Fruit fly (Drosophila melanogaster) whole organism, embryonic: ENCODE data around the gene CG11668.

ENCODE experiments used
- BEAF-32 ChIP-seq: fragments of 200-800 bp; sonication (Bioruptor generic); optimal IDR thresholded peaks from 3 replicates; lab custom pipeline; 2017; ENCODE audit warnings: missing biosample characterization, missing genetic modification characterization, mild to moderate bottlenecking, moderate library complexity, missing genetic modification reagents
- CG11696 ChIP-seq: fragments of 200-800 bp; sonication (Bioruptor generic); IDR thresholded peaks from 2 replicates; pipeline ENCODE4 v1.3.6; 2022; ENCODE audit warnings: missing biosample characterization, missing genetic modification characterization
- CG13287 ChIP-seq: fragments of 200-800 bp; sonication (Bioruptor generic); IDR thresholded peaks from 2 replicates; pipeline ENCODE4 v1.3.6; 2022; ENCODE audit warnings: missing biosample characterization, missing genetic modification characterization; ENCODE audit not compliant: partially characterized antibody
- CG13894 ChIP-seq: fragments of 200-800 bp; sonication (Bioruptor generic); optimal IDR thresholded peaks from 3 replicates; lab custom pipeline; 2018; ENCODE audit warnings: missing biosample characterization, mild to moderate bottlenecking, missing genetic modification characterization, moderate library complexity
- CG15514 ChIP-seq: fragments of 200-800 bp; sonication (Bioruptor generic); optimal IDR thresholded peaks from 3 replicates; lab custom pipeline; 2017; ENCODE audit warnings: missing biosample characterization, missing genetic modification characterization, mild to moderate bottlenecking, moderate library complexity, missing genetic modification reagents
- CG16863 ChIP-seq: fragments of 200-800 bp; sonication (Bioruptor generic); optimal IDR thresholded peaks from 3 replicates; lab custom pipeline; 2016; ENCODE audit warnings: missing biosample characterization, missing genetic modification characterization
- CG17186 ChIP-seq: fragments of 200-800 bp; sonication (Bioruptor generic); optimal IDR thresholded peaks from 3 replicates; lab custom pipeline; 2017; ENCODE audit warnings: missing biosample characterization, missing genetic modification reagents, missing genetic modification characterization
- CG18599 ChIP-seq: fragments of 200-800 bp; sonication (Bioruptor generic); optimal IDR thresholded peaks from 3 replicates; lab custom pipeline; 2017; ENCODE audit warnings: missing biosample characterization, missing genetic modification characterization, mild to moderate bottlenecking, moderate library complexity, missing genetic modification reagents
- CG2129 ChIP-seq: fragments of 200-800 bp; sonication (Bioruptor generic); IDR thresholded peaks from 2 replicates; pipeline ENCODE4 v1.3.6; 2022; ENCODE audit warnings: missing biosample characterization, missing genetic modification characterization; ENCODE audit not compliant: partially characterized antibody
- CG3065 ChIP-seq: fragments of 200-800 bp; sonication (Bioruptor generic); optimal IDR thresholded peaks from 2 replicates; lab custom pipeline; 2016; ENCODE audit warnings: missing biosample characterization, missing genetic modification characterization
- CG6765 ChIP-seq: fragments of 200-800 bp; sonication (Bioruptor generic); optimal IDR thresholded peaks from 3 replicates; lab custom pipeline; 2017; ENCODE audit warnings: missing biosample characterization, mild to moderate bottlenecking, missing genetic modification characterization
- CG7839 ChIP-seq: fragments of 200-800 bp; sonication (Bioruptor generic); optimal IDR thresholded peaks from 3 replicates; lab custom pipeline; 2018; ENCODE audit warnings: missing biosample characterization, mild to moderate bottlenecking, missing genetic modification characterization, moderate library complexity
- CG9437 ChIP-seq: fragments of 200-800 bp; sonication (Bioruptor generic); optimal IDR thresholded peaks from 2 replicates; lab custom pipeline; 2018; ENCODE audit warnings: missing biosample characterization, mild to moderate bottlenecking, missing genetic modification characterization
- CG9727 ChIP-seq: fragments of 200-800 bp; sonication (Bioruptor generic); optimal IDR thresholded peaks from 3 replicates; lab custom pipeline; 2017; ENCODE audit warnings: missing biosample characterization, mild to moderate bottlenecking, missing genetic modification characterization
- CrebB ChIP-seq: fragments of 200-800 bp; sonication (Bioruptor generic); optimal IDR thresholded peaks from 3 replicates; lab custom pipeline; 2018; ENCODE audit warnings: missing biosample characterization, mild to moderate bottlenecking, missing genetic modification characterization
- Dp ChIP-seq: fragments of 200-800 bp; sonication (Bioruptor generic); optimal IDR thresholded peaks from 2 replicates; lab custom pipeline; 2018; ENCODE audit warnings: missing biosample characterization, mild to moderate bottlenecking, missing genetic modification characterization, moderate library complexity
- E2f1 ChIP-seq: fragments of 200-800 bp; sonication (Bioruptor generic); IDR thresholded peaks from 2 replicates; pipeline ENCODE4 v1.3.6; 2022; ENCODE audit warnings: missing biosample characterization, missing genetic modification characterization
- ERR ChIP-seq: fragments of 200-800 bp; sonication (Bioruptor generic); optimal IDR thresholded peaks from 2 replicates; lab custom pipeline; 2016; ENCODE audit warnings: missing biosample characterization, missing genetic modification characterization
- Elba2 ChIP-seq: fragments of 200-800 bp; sonication (Bioruptor generic); optimal IDR thresholded peaks from 3 replicates; lab custom pipeline; 2016; ENCODE audit warnings: missing biosample characterization, missing genetic modification characterization
- GATAe ChIP-seq: fragments of 200-800 bp; sonication (Bioruptor generic); conservative IDR thresholded peaks from 2 replicates; pipeline ENCODE4 v1.3.6; 2022; ENCODE audit warnings: missing biosample characterization, missing genetic modification characterization
- Gug ChIP-seq: fragments of 200-800 bp; sonication (Bioruptor generic); IDR thresholded peaks from 4 replicates; pipeline ENCODE4 v1.3.6; 2022; ENCODE audit warnings: missing biosample characterization, missing genetic modification characterization
- Hr3 ChIP-seq: fragments of 200-800 bp; sonication (Bioruptor generic); optimal IDR thresholded peaks from 3 replicates; lab custom pipeline; 2016; ENCODE audit warnings: missing biosample characterization, missing genetic modification characterization
- Hr39 ChIP-seq: fragments of >200 bp; optimal IDR thresholded peaks from 2 replicates; lab custom pipeline; 2017
- Lhr ChIP-seq: fragments of 200-800 bp; sonication (Bioruptor generic); optimal IDR thresholded peaks from 3 replicates; lab custom pipeline; 2017; ENCODE audit warnings: mild to moderate bottlenecking, missing biosample characterization, missing genetic modification reagents, missing genetic modification characterization
- MTF-1 ChIP-seq: fragments of 200-800 bp; sonication (Bioruptor generic); optimal IDR thresholded peaks from 2 replicates; lab custom pipeline; 2018; ENCODE audit warnings: missing biosample characterization, mild to moderate bottlenecking, missing genetic modification characterization, borderline replicate concordance
- Sin3A ChIP-seq: fragments of >200 bp; optimal IDR thresholded peaks from 2 replicates; lab custom pipeline; 2018
- Ssrp ChIP-seq: fragments of 200-800 bp; sonication (Bioruptor generic); optimal IDR thresholded peaks from 2 replicates; lab custom pipeline; 2018; ENCODE audit warnings: missing biosample characterization, mild to moderate bottlenecking, missing genetic modification characterization, moderate library complexity
- YL-1 ChIP-seq: fragments of 200-800 bp; sonication (Bioruptor generic); optimal IDR thresholded peaks from 3 replicates; lab custom pipeline; 2017; ENCODE audit warnings: missing biosample characterization, mild to moderate bottlenecking, missing genetic modification characterization
- amos ChIP-seq: fragments of 200-800 bp; sonication (Bioruptor generic); IDR thresholded peaks from 2 replicates; pipeline ENCODE4 v1.3.6; 2022; ENCODE audit warnings: missing biosample characterization, missing genetic modification characterization; ENCODE audit not compliant: partially characterized antibody
- ato ChIP-seq: fragments of 200-800 bp; sonication (Bioruptor generic); IDR thresholded peaks from 2 replicates; pipeline ENCODE4 v1.3.6; 2022; ENCODE audit warnings: missing biosample characterization, missing genetic modification characterization; ENCODE audit not compliant: partially characterized antibody
- chif ChIP-seq, 2 experiments: fragments of 200-800 bp; sonication (Bioruptor generic); optimal IDR thresholded peaks; 3 replicates each; lab custom pipeline; 2016; ENCODE audit warnings: missing biosample characterization in 2 of 2, missing genetic modification characterization in 2 of 2
- danr ChIP-seq: fragments of 200-800 bp; sonication (Bioruptor generic); IDR thresholded peaks from 2 replicates; pipeline ENCODE4 v1.3.6; 2022; ENCODE audit warnings: missing biosample characterization, missing genetic modification characterization
- esg ChIP-seq: fragments of 200-800 bp; sonication (Bioruptor generic); conservative IDR thresholded peaks from 2 replicates; pipeline ENCODE4 v1.3.6; 2022; ENCODE audit warnings: missing biosample characterization, missing genetic modification characterization
- eyg ChIP-seq: fragments of 200-800 bp; sonication (Bioruptor generic); optimal IDR thresholded peaks from 3 replicates; lab custom pipeline; 2016; ENCODE audit warnings: missing biosample characterization, missing genetic modification characterization
- fru ChIP-seq: fragments of >200 bp; optimal IDR thresholded peaks from 2 replicates; lab custom pipeline; 2017
- fu2 ChIP-seq: fragments of 200-800 bp; sonication (Bioruptor generic); optimal IDR thresholded peaks from 2 replicates; lab custom pipeline; 2016; ENCODE audit warnings: missing biosample characterization, missing genetic modification characterization
- gem ChIP-seq: fragments of 200-800 bp; sonication (Bioruptor generic); optimal IDR thresholded peaks from 2 replicates; lab custom pipeline; 2019; ENCODE audit warnings: missing biosample characterization, mild to moderate bottlenecking, missing genetic modification characterization, moderate library complexity
- hb ChIP-seq: fragments of 200-800 bp; sonication (Bioruptor generic); IDR thresholded peaks from 3 replicates; pipeline ENCODE4 v1.3.6; 2022; ENCODE audit warnings: missing biosample characterization, missing genetic modification characterization; ENCODE audit not compliant: partially characterized antibody
- jigr1 ChIP-seq: fragments of 200-800 bp; sonication (Bioruptor generic); IDR thresholded peaks from 3 replicates; pipeline ENCODE4 v1.3.6; 2022; ENCODE audit warnings: missing biosample characterization, missing genetic modification characterization
- jing ChIP-seq: fragments of 200-800 bp; sonication (Bioruptor generic); optimal IDR thresholded peaks from 2 replicates; lab custom pipeline; 2018; ENCODE audit warnings: missing biosample characterization, mild to moderate bottlenecking, missing genetic modification characterization
- kay ChIP-seq: fragments of 200-800 bp; sonication (Bioruptor generic); optimal IDR thresholded peaks from 2 replicates; lab custom pipeline; 2016; ENCODE audit warnings: missing biosample characterization, missing genetic modification characterization
- kni ChIP-seq: fragments of 200-800 bp; sonication (Bioruptor generic); optimal IDR thresholded peaks from 3 replicates; lab custom pipeline; 2017; ENCODE audit warnings: mild to moderate bottlenecking, missing biosample characterization, missing genetic modification reagents, missing genetic modification characterization
- lab ChIP-seq: fragments of 200-800 bp; sonication (Bioruptor generic); optimal IDR thresholded peaks from 3 replicates; lab custom pipeline; 2017; ENCODE audit warnings: missing biosample characterization, missing genetic modification characterization, mild to moderate bottlenecking, moderate library complexity, missing genetic modification reagents
- mld ChIP-seq: fragments of 200-800 bp; sonication (Bioruptor generic); IDR thresholded peaks from 3 replicates; pipeline ENCODE4 v1.3.6; 2022; ENCODE audit warnings: missing biosample characterization, missing genetic modification characterization; ENCODE audit not compliant: partially characterized antibody
- nerfin-2 ChIP-seq: fragments of 200-800 bp; sonication (Bioruptor generic); IDR thresholded peaks from 2 replicates; pipeline ENCODE4 v1.3.6; 2022; ENCODE audit warnings: missing biosample characterization, missing genetic modification characterization; ENCODE audit not compliant: partially characterized antibody
- p53 ChIP-seq: fragments of 200-800 bp; sonication (Bioruptor generic); optimal IDR thresholded peaks from 2 replicates; lab custom pipeline; 2016; ENCODE audit warnings: missing biosample characterization, missing genetic modification characterization
- seq ChIP-seq: fragments of 200-800 bp; sonication (Bioruptor generic); IDR thresholded peaks from 2 replicates; pipeline ENCODE4 v1.3.6; 2022; ENCODE audit warnings: missing biosample characterization, missing genetic modification characterization
- sqz ChIP-seq: fragments of 200-800 bp; sonication (Bioruptor generic); optimal IDR thresholded peaks from 3 replicates; lab custom pipeline; 2018; ENCODE audit warnings: missing biosample characterization, mild to moderate bottlenecking, missing genetic modification characterization
- tup ChIP-seq: fragments of 200-800 bp; sonication (Bioruptor generic); optimal IDR thresholded peaks from 2 replicates; lab custom pipeline; 2016; ENCODE audit warnings: missing biosample characterization, mild to moderate bottlenecking, missing genetic modification characterization, moderate library complexity
- vfl ChIP-seq: fragments of 200-800 bp; sonication (Bioruptor generic); optimal IDR thresholded peaks from 2 replicates; lab custom pipeline; 2016; ENCODE audit warnings: missing biosample characterization, missing genetic modification characterization
- zen2 ChIP-seq: fragments of 200-800 bp; sonication (Bioruptor generic); IDR thresholded peaks from 3 replicates; pipeline ENCODE4 v1.3.6; 2022; ENCODE audit warnings: missing biosample characterization, missing genetic modification characterization; ENCODE audit not compliant: partially characterized antibody

The CG11668 gene

dm6 chr3R:12995522-12995921 lies 42.7 kb upstream of the CG11668 start, which contains the start of gene CG7488:
TSS of gene CG7488 (plus strand) at chr3R:12995620.
- TF ChIP-seq nerfin-2 (peak; percentile 81; the same call in 1 of the 2 replicates), Dp (peak; percentile 91), Elba2 (GFP tag; lab: Kevin White, UChicago) (no peak), lab (GFP tag; lab: Kevin White, UChicago) (no peak), vfl (GFP tag; lab: Kevin White, UChicago) (no peak), Lhr (GFP tag; lab: Kevin White, UChicago) (no peak), BEAF-32 (peak; percentile 71), eyg (no peak), jing (no peak), CG17186 (GFP tag; lab: Kevin White, UChicago) (peak; percentile 50), CG3065 (GFP tag; lab: Kevin White, UChicago) (no peak), fu2 (GFP tag; lab: Kevin White, UChicago) (no peak), E2f1 (no peak), CG9437 (GFP tag; lab: Kevin White, UChicago) (peak; percentile 25), CG2129 (peak; percentile 66), jigr1 (GFP tag; lab: Robert Waterston, UW) (no peak), Hr3 (no peak), esg (GFP tag; lab: Robert Waterston, UW) (no peak), GATAe (no peak), danr (GFP tag; lab: Robert Waterston, UW) (no peak), CG11696 (GFP tag; lab: Robert Waterston, UW) (no peak), sqz (GFP tag; lab: Kevin White, UChicago) (no peak), seq (GFP tag; lab: Robert Waterston, UW) (no peak), fru (lab: Kevin White, UChicago) (no peak), Gug (no peak), tup (no peak), zen2 (GFP tag; lab: Robert Waterston, UW) (peak; percentile 84), CG13894 (tag; lab: Kevin White, UChicago) (no peak), CG6765 (GFP tag; lab: Kevin White, UChicago) (no peak), kay (GFP tag; lab: Kevin White, UChicago) (no peak), Ssrp (tag; lab: Kevin White, UChicago) (no peak), kni (GFP tag; lab: Kevin White, UChicago) (no peak), chif (GFP tag; optimal IDR thresholded peaks at IDR 0.05; lab: Kevin White, UChicago) (no peak), Sin3A (lab: Kevin White, UChicago) (peak; percentile 2), CG9727 (GFP tag; lab: Kevin White, UChicago) (no peak), CG13287 (peak; percentile 92), hb (GFP tag; lab: Robert Waterston, UW) (peak; percentile 75; the same call in 1 of the 3 replicates), CrebB (no peak), amos (peak; percentile 72; the same call in 1 of the 2 replicates), CG7839 (tag; lab: Kevin White, UChicago) (no peak), MTF-1 (GFP tag; lab: Kevin White, UChicago) (no peak), CG18599 (GFP tag; lab: Kevin White, UChicago) (no peak), CG15514 (GFP tag; lab: Kevin White, UChicago) (peak; percentile 18), YL-1 (GFP tag; lab: Kevin White, UChicago) (peak; percentile 54), gem (tag; lab: Kevin White, UChicago) (no peak), ERR (no peak), CG16863 (GFP tag; lab: Kevin White, UChicago) (no peak), Hr39 (no peak), mld (peak; percentile 83; the same call in 2 of the 3 replicates), ato (peak; percentile 61; the same call in 1 of the 2 replicates), p53 (GFP tag; lab: Kevin White, UChicago) (no peak)
